Worm (Caenorhabditis elegans): ENCODE measurements around the gene srz-83.

The srz-83 gene

DNA sequence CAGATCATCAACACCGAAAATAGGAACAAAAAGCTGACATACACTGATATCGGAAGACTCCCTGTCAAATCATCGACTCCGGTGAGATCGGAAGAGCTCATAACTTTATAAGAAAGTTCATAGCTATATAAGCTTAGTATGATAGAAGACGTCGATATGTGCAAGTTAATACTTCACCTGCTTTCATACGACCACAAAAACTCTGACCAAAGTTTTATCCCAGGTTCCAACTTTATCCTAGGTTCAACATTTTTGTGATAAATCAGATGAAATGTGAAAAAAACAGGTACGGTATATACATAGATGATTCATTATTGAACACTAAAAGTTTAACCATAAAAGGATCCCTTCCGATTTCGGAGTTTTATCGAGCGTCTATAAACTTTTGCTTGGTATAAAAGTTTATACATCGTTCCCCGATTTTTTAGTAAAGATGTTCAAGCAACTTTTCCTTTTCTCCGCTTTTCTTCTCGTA, 25.3 kb upstream of the srz-83 start, which contains the start of the genes srz-70 and C09G12.5:
Gene srz-70 (minus strand): TSS at position 101 of the 475 bp plus-strand sequence.
Gene C09G12.5 (plus strand): TSS at position 425 of the 475 bp plus-strand sequence.
- TF ChIP-seq nhr-11 (tag; optimal IDR thresholded peaks at IDR 0.05) (no peak), nhr-71 (tag; optimal IDR thresholded peaks at IDR 0.05) (no peak), egl-27 (tag; optimal IDR thresholded peaks at IDR 0.05) (no peak), ceh-63 (GFP tag; optimal IDR thresholded peaks at IDR 0.05) (no peak), nhr-28 (tag; optimal IDR thresholded peaks at IDR 0.05) (no peak), blmp-1 (tag; optimal IDR thresholded peaks at IDR 0.05) (no peak), pqm-1 (tag; optimal IDR thresholded peaks at IDR 0.05) (no peak), aly-2 (tag; optimal IDR thresholded peaks at IDR 0.05) (no peak), zip-4 (GFP tag; optimal IDR thresholded peaks at IDR 0.05) (no peak), mep-1 (tag; optimal IDR thresholded peaks at IDR 0.05) (no peak), ama-1 (optimal IDR thresholded peaks at IDR 0.05) (no peak), nhr-85 (tag) (no peak), dpl-1 (GFP tag; optimal IDR thresholded peaks at IDR 0.05) (no peak), ceh-90 (tag; optimal IDR thresholded peaks at IDR 0.05) (no peak), lin-13 (GFP tag; optimal IDR thresholded peaks at IDR 0.05) (no peak), nhr-84 (tag; optimal IDR thresholded peaks at IDR 0.05) (no peak), lin-39 (tag; optimal IDR thresholded peaks at IDR 0.05) (no peak), fos-1 (tag; optimal IDR thresholded peaks at IDR 0.05) (no peak), skn-1 (tag; optimal IDR thresholded peaks at IDR 0.05) (no peak), dsc-1 (tag; optimal IDR thresholded peaks at IDR 0.05) (no peak)

DNA sequence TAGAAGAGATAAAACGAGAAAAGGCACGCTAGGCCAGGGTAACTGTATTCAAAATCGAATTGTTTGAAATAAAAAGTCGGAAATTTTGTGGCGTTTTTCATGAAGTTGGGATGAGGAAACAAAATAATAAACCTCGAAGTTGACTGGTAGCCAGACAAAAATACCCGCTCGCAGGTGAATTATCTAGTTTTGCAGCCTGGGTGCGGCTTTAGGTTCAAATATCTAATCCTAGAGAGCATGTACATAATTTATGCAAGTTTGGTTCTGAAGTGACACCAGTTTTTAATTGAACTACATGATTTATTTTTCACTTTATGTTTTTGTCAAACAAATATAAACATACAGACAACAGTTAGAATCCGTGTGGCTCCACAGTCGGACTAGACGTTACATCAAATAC, 22.5 kb upstream of the srz-83 start, which contains the start of gene srz-37:
Gene srz-37 (minus strand): TSS at position 101 of the 400 bp plus-strand sequence.
- TF ChIP-seq Y116A8C.19 (tag; optimal IDR thresholded peaks at IDR 0.05; ENCODE audit: borderline replicate concordance) (no peak), zag-1 (tag; optimal IDR thresholded peaks at IDR 0.05) (no peak), swsn-7 (tag; optimal IDR thresholded peaks at IDR 0.05) (no peak), tbx-2 (tag; optimal IDR thresholded peaks at IDR 0.05) (no peak), ceh-8 (GFP tag; optimal IDR thresholded peaks at IDR 0.05) (no peak), pqm-1 (tag; optimal IDR thresholded peaks at IDR 0.05) (no peak), unc-62 (GFP tag; optimal IDR thresholded peaks at IDR 0.05) (no peak), hpl-2 (GFP tag; optimal IDR thresholded peaks at IDR 0.05) (no peak), unc-86 (tag; optimal IDR thresholded peaks at IDR 0.05) (no peak), lin-39 (tag; optimal IDR thresholded peaks at IDR 0.05) (no peak), efl-1 (optimal IDR thresholded peaks at IDR 0.05) (no peak), efl-1 (GFP tag; optimal IDR thresholded peaks at IDR 0.05 in 1 of 2) (no peak), irx-1 (tag; optimal IDR thresholded peaks at IDR 0.05) (no peak), isw-1 (GFP tag; IDR thresholded peaks at IDR 0.05) (no peak), nhr-19 (GFP tag; conservative IDR thresholded peaks at IDR 0.05) (no peak), fos-1 (tag; optimal IDR thresholded peaks at IDR 0.05) (no peak), alr-1 (tag; optimal IDR thresholded peaks at IDR 0.05; ENCODE audit: borderline replicate concordance) (no peak)

ce11 chrIV:3482195-3482959, 21.9 kb upstream of the srz-83 start, which contains the start of gene srz-82:
TSS of gene srz-82 (plus strand) at chrIV:3482895.
- TF ChIP-seq pag-3 (tag; optimal IDR thresholded peaks at IDR 0.05; ENCODE audit: borderline replicate concordance, insufficient read depth), result no peak
- no peak for TF ChIP-seq F16B12.6 (tag; optimal IDR thresholded peaks at IDR 0.05)
- no peak for TF ChIP-seq unc-86 (tag; optimal IDR thresholded peaks at IDR 0.05)
- peak; percentile 99 for TF ChIP-seq hlh-4 (tag; optimal IDR thresholded peaks at IDR 0.05)
- TF ChIP-seq vab-15 (tag; optimal IDR thresholded peaks at IDR 0.05), result no peak
- no peak for TF ChIP-seq pqm-1 (tag; optimal IDR thresholded peaks at IDR 0.05)
- TF ChIP-seq fkh-8 (tag; optimal IDR thresholded peaks at IDR 0.05), result peak; percentile 32
- TF ChIP-seq efl-1 (optimal IDR thresholded peaks at IDR 0.05), result no peak
- peak in 1 of 2 experiments; percentile 15 for TF ChIP-seq efl-1 (GFP tag; optimal IDR thresholded peaks at IDR 0.05 in 1 of 2)
- no peak for TF ChIP-seq ceh-90 (tag; optimal IDR thresholded peaks at IDR 0.05)
- TF ChIP-seq nhr-20 (tag; optimal IDR thresholded peaks at IDR 0.05), result no peak
- no peak for TF ChIP-seq skn-1 (tag; optimal IDR thresholded peaks at IDR 0.05)
